In genomic region chr3R:29074001-29074609, dm6 we compare ENCODE assay signal across 1 fruit fly cellular context.
TF ChIP-seq lines count a peak whose summit lies in the region.

No protein-coding gene starts in this region.

TF ChIP-seq in whole organism, embryonic, 481 proteins besides CTCF, POLR2A, EP300 and RAD21 (continued from another document):
- TF ChIP-seq CG11456 (GFP tag; IDR thresholded peaks at IDR 0.05; lab: Robert Waterston, UW) (no peak), CG10267 (tag; optimal IDR thresholded peaks at IDR 0.05; lab: Kevin White, UChicago) (no peak), CG10321 (GFP tag; IDR thresholded peaks at IDR 0.05; lab: Robert Waterston, UW) (peak; percentile 41; the same call in 1 of the 2 replicates), Ets97D (GFP tag; optimal IDR thresholded peaks at IDR 0.05; lab: Kevin White, UChicago) (no peak), CG2202 (tag; optimal IDR thresholded peaks at IDR 0.05; lab: Kevin White, UChicago) (peak; percentile 21), nom (GFP tag; optimal IDR thresholded peaks at IDR 0.05; lab: Kevin White, UChicago) (peak; percentile 70), CG6689 (GFP tag; IDR thresholded peaks at IDR 0.05; lab: Robert Waterston, UW) (peak; percentile 33; the same call in 1 of the 2 replicates), mam (GFP tag; optimal IDR thresholded peaks at IDR 0.05; lab: Kevin White, UChicago) (no peak), CG30431 (GFP tag; optimal IDR thresholded peaks at IDR 0.05; lab: Kevin White, UChicago) (no peak), nerfin-1 (tag; optimal IDR thresholded peaks at IDR 0.05; lab: Kevin White, UChicago) (peak; percentile 10), D (optimal IDR thresholded peaks at IDR 0.05; lab: Kevin White, UChicago) (no peak), D (GFP tag; optimal IDR thresholded peaks at IDR 0.05; lab: Kevin White, UChicago) (no peak), Xrp1 (GFP tag; IDR thresholded peaks at IDR 0.05; lab: Robert Waterston, UW) (0 out of 2 replicates have a peak, but pooled peaks have one; percentile 19), CG7271 (tag; optimal IDR thresholded peaks at IDR 0.05; lab: Kevin White, UChicago) (no peak), D19A (tag; optimal IDR thresholded peaks at IDR 0.05; lab: Kevin White, UChicago) (peak; percentile 64), Six4 (GFP tag; optimal IDR thresholded peaks at IDR 0.05; lab: Kevin White, UChicago) (no peak), CG11560 (tag; IDR thresholded peaks at IDR 0.05; lab: Robert Waterston, UW) (no peak), bowl (GFP tag; IDR thresholded peaks at IDR 0.05; lab: Robert Waterston, UW) (no peak), crc (GFP tag; optimal IDR thresholded peaks at IDR 0.05; lab: Kevin White, UChicago) (no peak), sug (tag; optimal IDR thresholded peaks at IDR 0.05; lab: Kevin White, UChicago) (peak; percentile 77), CG12659 (GFP tag; optimal IDR thresholded peaks at IDR 0.05; lab: Kevin White, UChicago) (no peak), CG18619 (GFP tag; optimal IDR thresholded peaks at IDR 0.05; lab: Kevin White, UChicago) (no peak), lov (optimal IDR thresholded peaks at IDR 0.05; lab: Kevin White, UChicago) (no peak), lov (GFP tag; IDR thresholded peaks at IDR 0.05; lab: Robert Waterston, UW) (0 out of 3 replicates have a peak, but pooled peaks have one; percentile 55), Lpt (GFP tag; optimal IDR thresholded peaks at IDR 0.05; lab: Kevin White, UChicago) (no peak), CG17186 (GFP tag; optimal IDR thresholded peaks at IDR 0.05; lab: Kevin White, UChicago) (no peak), CG8924 (tag; optimal IDR thresholded peaks at IDR 0.05; lab: Kevin White, UChicago) (peak; percentile 29), CG12219 (GFP tag; optimal IDR thresholded peaks at IDR 0.05; lab: Kevin White, UChicago) (peak; percentile 6), Med (GFP tag; lab: Kevin White, UChicago) (peak; percentile 59), cg (GFP tag; optimal IDR thresholded peaks at IDR 0.05; lab: Kevin White, UChicago) (peak; percentile 91), ato (GFP tag; IDR thresholded peaks at IDR 0.05; lab: Robert Waterston, UW; ENCODE audit: partially characterized antibody) (no peak), Nf-YB (GFP tag; optimal IDR thresholded peaks at IDR 0.05; lab: Kevin White, UChicago) (peak; percentile 23), caup (GFP tag; optimal IDR thresholded peaks at IDR 0.05; lab: Kevin White, UChicago; ENCODE audit: severe bottlenecking) (no peak), onecut (GFP tag; IDR thresholded peaks at IDR 0.05; lab: Robert Waterston, UW) (no peak), CG32532 (GFP tag; IDR thresholded peaks at IDR 0.05; lab: Robert Waterston, UW) (no peak; the same call in 1 of the 2 replicates), abd-A (tag; optimal IDR thresholded peaks at IDR 0.05; lab: Kevin White, UChicago) (peak; percentile 82), ken (GFP tag; IDR thresholded peaks at IDR 0.05; lab: Robert Waterston, UW) (no peak), CG12769 (tag; optimal IDR thresholded peaks at IDR 0.05; lab: Kevin White, UChicago) (peak; percentile 78), NC2β (GFP tag; optimal IDR thresholded peaks at IDR 0.05; lab: Kevin White, UChicago) (no peak), sens (GFP tag; lab: Kevin White, UChicago) (peak; percentile 31), nau (GFP tag; optimal IDR thresholded peaks at IDR 0.05; lab: Kevin White, UChicago) (peak; percentile 4), fd102C (GFP tag; optimal IDR thresholded peaks at IDR 0.05; lab: Kevin White, UChicago) (no peak), Hr39 (optimal IDR thresholded peaks at IDR 0.05; lab: Kevin White, UChicago) (no peak), CG2678 (tag; optimal IDR thresholded peaks at IDR 0.05; lab: Kevin White, UChicago) (peak; percentile 10), HLHmδ (GFP tag; optimal IDR thresholded peaks at IDR 0.05; lab: Kevin White, UChicago) (peak; percentile 78), fru (optimal IDR thresholded peaks at IDR 0.05; lab: Kevin White, UChicago) (no peak), CG17361 (GFP tag; IDR thresholded peaks at IDR 0.05; lab: Robert Waterston, UW) (no peak), gro (GFP tag; optimal IDR thresholded peaks at IDR 0.05; lab: Kevin White, UChicago) (no peak), Abd-B (GFP tag; optimal IDR thresholded peaks at IDR 0.05; lab: Kevin White, UChicago) (no peak), Gsc (GFP tag; IDR thresholded peaks at IDR 0.05; lab: Robert Waterston, UW) (no peak), tx (GFP tag; optimal IDR thresholded peaks at IDR 0.05; lab: Kevin White, UChicago) (no peak), sna (GFP tag; IDR thresholded peaks at IDR 0.05; lab: Robert Waterston, UW; ENCODE audit: partially characterized antibody) (0 out of 2 replicates have a peak, but pooled peaks have one; percentile 27), CG13624 (GFP tag; optimal IDR thresholded peaks at IDR 0.05; lab: Kevin White, UChicago) (no peak), pan (optimal IDR thresholded peaks at IDR 0.05; lab: Kevin White, UChicago) (no peak), pan (GFP tag; optimal IDR thresholded peaks at IDR 0.05 in 1 of 2, IDR thresholded peaks at IDR 0.05 in 1 of 2) (peak in 1 of 2 experiments; percentile 17), CrebB (tag; optimal IDR thresholded peaks at IDR 0.05; lab: Kevin White, UChicago) (peak; percentile 55), CG11696 (GFP tag; IDR thresholded peaks at IDR 0.05; lab: Robert Waterston, UW) (no peak), lab (GFP tag; optimal IDR thresholded peaks at IDR 0.05; lab: Kevin White, UChicago) (peak; percentile 10), HHEX (GFP tag; optimal IDR thresholded peaks at IDR 0.05; lab: Kevin White, UChicago) (peak; percentile 15), CG3281 (GFP tag; optimal IDR thresholded peaks at IDR 0.05; lab: Kevin White, UChicago) (peak; percentile 14), CG5180 (GFP tag; optimal IDR thresholded peaks at IDR 0.05; lab: Kevin White, UChicago) (peak; percentile 2), Dll (GFP tag; IDR thresholded peaks at IDR 0.05; lab: Robert Waterston, UW; ENCODE audit: partially characterized antibody) (no peak), ase (GFP tag; IDR thresholded peaks at IDR 0.05; lab: Robert Waterston, UW) (no peak), grn (GFP tag; optimal IDR thresholded peaks at IDR 0.05; lab: Kevin White, UChicago) (peak; percentile 90), tll (GFP tag; optimal IDR thresholded peaks at IDR 0.05; lab: Kevin White, UChicago) (peak in 1 of 2 experiments; percentile 89), Pdp1 (GFP tag; optimal IDR thresholded peaks at IDR 0.05; lab: Kevin White, UChicago) (peak in 1 of 2 experiments; percentile 76), CG32767 (GFP tag; IDR thresholded peaks at IDR 0.05; lab: Robert Waterston, UW) (0 out of 2 replicates have a peak, but pooled peaks have one; percentile 55), CG31365 (tag; optimal IDR thresholded peaks at IDR 0.05; lab: Kevin White, UChicago) (no peak), CG12071 (GFP tag; optimal IDR thresholded peaks at IDR 0.05; lab: Kevin White, UChicago) (peak; percentile 43), CG1832 (GFP tag; optimal IDR thresholded peaks at IDR 0.05; lab: Kevin White, UChicago) (peak; percentile 37), CG42726 (GFP tag; IDR thresholded peaks at IDR 0.05; lab: Robert Waterston, UW; ENCODE audit: partially characterized antibody) (no peak), ash1 (GFP tag; optimal IDR thresholded peaks at IDR 0.05; lab: Kevin White, UChicago) (no peak), Trl (optimal IDR thresholded peaks at IDR 0.05; lab: Kevin White, UChicago) (peak; percentile 51 to 84), Trl (GFP tag; optimal IDR thresholded peaks at IDR 0.05; lab: Kevin White, UChicago) (no peak), CG33557 (GFP tag; optimal IDR thresholded peaks at IDR 0.05; lab: Kevin White, UChicago) (peak; percentile 27), CG8290 (GFP tag; optimal IDR thresholded peaks at IDR 0.05; lab: Kevin White, UChicago) (no peak), CG8290 (tag; optimal IDR thresholded peaks at IDR 0.05; lab: Kevin White, UChicago) (peak in 1 of 2 experiments; percentile 38), CG13424 (tag; optimal IDR thresholded peaks at IDR 0.05; lab: Kevin White, UChicago) (no peak), CG10543 (GFP tag; optimal IDR thresholded peaks at IDR 0.05; lab: Kevin White, UChicago) (peak; percentile 29), Gug (GFP tag; IDR thresholded peaks at IDR 0.05; lab: Robert Waterston, UW) (no peak), CG2889 (GFP tag; IDR thresholded peaks at IDR 0.05; lab: Robert Waterston, UW) (no peak), CG13894 (tag; optimal IDR thresholded peaks at IDR 0.05; lab: Kevin White, UChicago) (peak; percentile 49), Kr (GFP tag; optimal IDR thresholded peaks at IDR 0.05; lab: Kevin White, UChicago) (peak; percentile 70)
